Fruit fly (Drosophila melanogaster) whole organism: ENCODE data around the gene CG14301.

Source experiments
- Dll ChIP-seq: fragments of >200 bp; optimal IDR thresholded peaks from 2 replicates; lab custom pipeline; 2017
- EcR ChIP-seq, 2 experiments: fragments of >200 bp; optimal IDR thresholded peaks; 2 replicates each; lab custom pipeline; 2017; ENCODE audit warnings: missing biosample characterization in 2 of 2, missing genetic modification characterization in 2 of 2, missing genetic modification reagents in 2 of 2
- pan ChIP-seq: fragments of >200 bp; optimal IDR thresholded peaks from 2 replicates; lab custom pipeline; 2017

dm6 chr3R:18663525-18663924 lies 22.3 kb upstream of the CG14301 start, which contains the start of the genes Cpsf73 and Gos28:
- TF ChIP-seq EcR (GFP tag; optimal IDR thresholded peaks at IDR 0.05; lab: Kevin White, UChicago) (no peak), pan (lab: Kevin White, UChicago) (no peak), Dll (lab: Kevin White, UChicago) (no peak)
